Worm (Caenorhabditis elegans): ENCODE data around the gene C05E4.15.

ce11 chrV:736171-736570 lies 25.0 kb downstream of the C05E4.15 start, which contains the start of gene srj-25:
- TF ChIP-seq unc-130 (GFP tag; optimal IDR thresholded peaks at IDR 0.05) (no peak), pha-4 (tag; optimal IDR thresholded peaks at IDR 0.05) (no peak), ama-1 (optimal IDR thresholded peaks at IDR 0.05) (no peak), ama-1 (GFP tag; optimal IDR thresholded peaks at IDR 0.05) (no peak), ceh-79 (tag; optimal IDR thresholded peaks at IDR 0.05) (no peak), madf-6 (GFP tag; IDR thresholded peaks at IDR 0.05) (no peak), egl-44 (GFP tag; IDR thresholded peaks at IDR 0.05) (no peak), chd-7 (tag; optimal IDR thresholded peaks at IDR 0.05) (no peak), F55B11.4 (tag; optimal IDR thresholded peaks at IDR 0.05; ENCODE audit: borderline replicate concordance, insufficient read depth) (no peak), let-526 (GFP tag; IDR thresholded peaks at IDR 0.05) (no peak), nfya-1 (tag; optimal IDR thresholded peaks at IDR 0.05; ENCODE audit: borderline replicate concordance, insufficient read depth) (no peak)

Measured in whole organism, young adult.